Worm (Caenorhabditis elegans) whole organism, L1 larva: ENCODE data around the gene fbxa-63.
A peak's percentile ranks its signal among the peaks of the same experiment; 100 is the strongest.

Experiments
- C04F5.9 ChIP-seq: sonication (generic microtip); optimal IDR thresholded peaks from 2 replicates; lab custom pipeline; 2016; ENCODE audit warnings: missing genetic modification characterization, missing compliant biosample characterization
- C16A3.4 ChIP-seq: fragments of 150-350 bp; optimal IDR thresholded peaks from 2 replicates; lab custom pipeline; 2014; ENCODE audit warnings: missing biosample characterization, missing genetic modification characterization
- C34B4.2 ChIP-seq: sonication (generic microtip); optimal IDR thresholded peaks from 2 replicates; lab custom pipeline; 2017; ENCODE audit warnings: mild to moderate bottlenecking, missing genetic modification characterization, missing compliant biosample characterization
- Y116A8C.19 ChIP-seq: sonication (generic microtip); optimal IDR thresholded peaks from 2 replicates; lab custom pipeline; 2016; ENCODE audit warnings: missing compliant biosample characterization, missing genetic modification characterization, borderline replicate concordance
- aha-1 ChIP-seq: fragments of 150-350 bp; optimal IDR thresholded peaks from 2 replicates; lab custom pipeline; 2014; ENCODE audit warnings: missing biosample characterization, missing genetic modification characterization
- alr-1 ChIP-seq: fragments of 200-800 bp; sonication (Bioruptor generic); optimal IDR thresholded peaks from 2 replicates; lab custom pipeline; 2018; ENCODE audit warnings: borderline replicate concordance, mild to moderate bottlenecking, missing genetic modification characterization, missing compliant biosample characterization
- aly-2 ChIP-seq: fragments of 150-350 bp; optimal IDR thresholded peaks from 2 replicates; lab custom pipeline; 2014; ENCODE audit warnings: missing biosample characterization, missing genetic modification characterization
- ama-1 ChIP-seq: fragments of 150-350 bp; optimal IDR thresholded peaks from 2 replicates; lab custom pipeline; 2014
- blmp-1 ChIP-seq: fragments of 150-350 bp; optimal IDR thresholded peaks from 2 replicates; lab custom pipeline; 2014; ENCODE audit warnings: missing biosample characterization, missing genetic modification characterization
- ceh-63 ChIP-seq: fragments of 200-800 bp; sonication (Bioruptor generic); optimal IDR thresholded peaks from 2 replicates; lab custom pipeline; 2018; ENCODE audit warnings: mild to moderate bottlenecking, missing genetic modification characterization, missing compliant biosample characterization
- ceh-88 ChIP-seq: fragments of 200-800 bp; sonication (Bioruptor generic); IDR thresholded peaks from 2 replicates; pipeline ENCODE4 v1.3.6; 2022; ENCODE audit warnings: missing genetic modification characterization, missing compliant biosample characterization
- ceh-90 ChIP-seq: sonication (generic microtip); optimal IDR thresholded peaks from 2 replicates; lab custom pipeline; 2016; ENCODE audit warnings: missing genetic modification characterization, missing compliant biosample characterization
- dsc-1 ChIP-seq: sonication (generic microtip); optimal IDR thresholded peaks from 2 replicates; lab custom pipeline; 2016; ENCODE audit warnings: mild to moderate bottlenecking, missing genetic modification characterization, missing compliant biosample characterization
- efl-1 ChIP-seq, 4 experiments: fragments of 150-350 bp; optimal IDR thresholded peaks in 3 of 4; peaks in 1 of 4; 1 replicate in 1 of 4; 2 replicates in 3 of 4; lab custom pipeline; 2014; ENCODE audit warnings: missing biosample characterization in 2 of 4, missing genetic modification characterization in 2 of 4, missing genetic modification reagents in 2 of 4
- efl-3 ChIP-seq: fragments of 200-800 bp; sonication (Bioruptor generic); optimal IDR thresholded peaks from 2 replicates; lab custom pipeline; 2018; ENCODE audit warnings: mild to moderate bottlenecking, missing genetic modification characterization, missing compliant biosample characterization
- egl-13 ChIP-seq: sonication (generic microtip); optimal IDR thresholded peaks from 2 replicates; lab custom pipeline; 2016; ENCODE audit warnings: missing genotype, missing genetic modification reagents, missing genetic modification characterization, missing compliant biosample characterization
- ets-5 ChIP-seq: fragments of 200-800 bp; sonication (Bioruptor generic); IDR thresholded peaks from 2 replicates; pipeline ENCODE4 v1.3.6; 2022; ENCODE audit warnings: missing genetic modification characterization, missing compliant biosample characterization
- fkh-10 ChIP-seq: sonication (generic microtip); optimal IDR thresholded peaks from 2 replicates; lab custom pipeline; 2017; ENCODE audit warnings: missing biosample characterization, missing genetic modification reagents, missing genetic modification characterization
- fkh-8 ChIP-seq: sonication (generic microtip); optimal IDR thresholded peaks from 2 replicates; lab custom pipeline; 2016; ENCODE audit warnings: mild to moderate bottlenecking, missing genetic modification characterization, missing compliant biosample characterization
- fos-1 ChIP-seq: fragments of 150-350 bp; optimal IDR thresholded peaks from 2 replicates; lab custom pipeline; 2014; ENCODE audit warnings: missing biosample characterization, missing genetic modification characterization
- hlh-17 ChIP-seq: fragments of 200-800 bp; sonication (Bioruptor generic); optimal IDR thresholded peaks from 2 replicates; lab custom pipeline; 2018; ENCODE audit warnings: missing genetic modification characterization, mild to moderate bottlenecking, missing compliant biosample characterization, moderate library complexity, borderline replicate concordance
- hlh-4 ChIP-seq: sonication (generic microtip); optimal IDR thresholded peaks from 2 replicates; lab custom pipeline; 2016; ENCODE audit warnings: mild to moderate bottlenecking, missing genetic modification characterization, missing compliant biosample characterization
- hpl-2 ChIP-seq: fragments of 150-350 bp; optimal IDR thresholded peaks from 2 replicates; lab custom pipeline; 2014; ENCODE audit warnings: missing biosample characterization, missing genetic modification reagents, missing genetic modification characterization
- isw-1 ChIP-seq: fragments of 200-800 bp; sonication (Bioruptor generic); IDR thresholded peaks from 2 replicates; pipeline ENCODE4 v1.3.6; 2022; ENCODE audit warnings: missing genetic modification characterization, missing compliant biosample characterization
- jun-1 ChIP-seq: fragments of 150-350 bp; optimal IDR thresholded peaks from 2 replicates; lab custom pipeline; 2014; ENCODE audit warnings: missing biosample characterization, missing genetic modification reagents, missing genetic modification characterization
- lin-13 ChIP-seq: fragments of 150-350 bp; optimal IDR thresholded peaks from 2 replicates; lab custom pipeline; 2014; ENCODE audit warnings: missing biosample characterization, missing genetic modification reagents, missing genetic modification characterization
- lin-14 ChIP-seq: fragments of 200-800 bp; sonication (Bioruptor generic); optimal IDR thresholded peaks from 2 replicates; lab custom pipeline; 2018; ENCODE audit warnings: mild to moderate bottlenecking, missing genetic modification characterization, moderate library complexity, missing compliant biosample characterization
- lin-35 ChIP-seq, 2 experiments: fragments of 150-350 bp; optimal IDR thresholded peaks; 2 replicates each; lab custom pipeline; 2014; ENCODE audit warnings: missing biosample characterization in 2 of 2, missing genetic modification characterization in 2 of 2, missing genetic modification reagents in 2 of 2
- lin-39 ChIP-seq: fragments of 150-350 bp; optimal IDR thresholded peaks from 2 replicates; lab custom pipeline; 2014; ENCODE audit warnings: missing biosample characterization, missing genetic modification reagents, missing genetic modification characterization
- lir-3 ChIP-seq: sonication (generic microtip); optimal IDR thresholded peaks from 2 replicates; lab custom pipeline; 2016; ENCODE audit warnings: mild to moderate bottlenecking, missing genetic modification characterization, moderate library complexity, missing compliant biosample characterization; ENCODE audit not compliant: poor library complexity
- lsy-2 ChIP-seq, 2 experiments: fragments of 150-350 bp; optimal IDR thresholded peaks; 2 replicates each; lab custom pipeline; 2014; ENCODE audit warnings: missing biosample characterization in 2 of 2, missing genetic modification characterization in 2 of 2
- mdl-1 ChIP-seq, 2 experiments: fragments of 150-350 bp; optimal IDR thresholded peaks; 2 replicates each; lab custom pipeline; 2014 to 2017; ENCODE audit warnings: missing biosample characterization in 2 of 2, missing genetic modification characterization in 2 of 2, inconsistent platforms in 1 of 2
- mef-2 ChIP-seq: fragments of 150-350 bp; optimal IDR thresholded peaks from 2 replicates; lab custom pipeline; 2014; ENCODE audit warnings: missing biosample characterization, missing genetic modification characterization
- mep-1 ChIP-seq: fragments of 150-350 bp; optimal IDR thresholded peaks from 2 replicates; lab custom pipeline; 2014; ENCODE audit warnings: missing biosample characterization, missing genetic modification characterization
- nhr-19 ChIP-seq: fragments of 200-800 bp; sonication (Bioruptor generic); conservative IDR thresholded peaks from 2 replicates; pipeline ENCODE4 v1.3.6; 2022; ENCODE audit warnings: missing genetic modification characterization, missing compliant biosample characterization
- nhr-20 ChIP-seq: sonication (generic microtip); optimal IDR thresholded peaks from 2 replicates; lab custom pipeline; 2016; ENCODE audit warnings: mild to moderate bottlenecking, missing genetic modification characterization, missing compliant biosample characterization
- nhr-237 ChIP-seq: fragments of 150-350 bp; optimal IDR thresholded peaks from 2 replicates; lab custom pipeline; 2014; ENCODE audit warnings: missing biosample characterization, missing genetic modification characterization
- nhr-28 ChIP-seq: fragments of 150-350 bp; optimal IDR thresholded peaks from 2 replicates; lab custom pipeline; 2014; ENCODE audit warnings: missing biosample characterization, missing genetic modification characterization
- nhr-47 ChIP-seq: sonication (generic microtip); optimal IDR thresholded peaks from 2 replicates; lab custom pipeline; 2016; ENCODE audit warnings: mild to moderate bottlenecking, missing genetic modification characterization, moderate library complexity, missing compliant biosample characterization
- nhr-76 ChIP-seq: sonication (generic microtip); optimal IDR thresholded peaks from 2 replicates; lab custom pipeline; 2017; ENCODE audit warnings: missing biosample characterization, missing genetic modification characterization
- nhr-77 ChIP-seq: fragments of 150-350 bp; optimal IDR thresholded peaks from 2 replicates; lab custom pipeline; 2014; ENCODE audit warnings: missing biosample characterization, missing genetic modification characterization
- nhr-84 ChIP-seq: sonication (generic microtip); optimal IDR thresholded peaks from 2 replicates; lab custom pipeline; 2017; ENCODE audit warnings: missing biosample characterization, missing genetic modification characterization
- pqm-1 ChIP-seq: sonication (generic microtip); optimal IDR thresholded peaks from 3 replicates; lab custom pipeline; 2017; ENCODE audit warnings: missing biosample characterization, missing genetic modification characterization
- rnt-1 ChIP-seq: sonication (generic microtip); optimal IDR thresholded peaks from 2 replicates; lab custom pipeline; 2016; ENCODE audit warnings: mild to moderate bottlenecking, missing genetic modification characterization, moderate library complexity, missing compliant biosample characterization
- skn-1 ChIP-seq: fragments of 150-350 bp; optimal IDR thresholded peaks from 2 replicates; lab custom pipeline; 2014; ENCODE audit warnings: missing biosample characterization, missing genetic modification characterization
- snpc-4 ChIP-seq: fragments of 150-350 bp; optimal IDR thresholded peaks from 2 replicates; lab custom pipeline; 2014; ENCODE audit warnings: missing biosample characterization, missing genetic modification characterization
- snu-23 ChIP-seq: sonication (generic microtip); optimal IDR thresholded peaks from 2 replicates; lab custom pipeline; 2016; ENCODE audit warnings: missing genetic modification characterization, missing compliant biosample characterization
- sup-37 ChIP-seq: fragments of 200-800 bp; sonication (Bioruptor generic); optimal IDR thresholded peaks from 2 replicates; lab custom pipeline; 2018; ENCODE audit warnings: mild to moderate bottlenecking, missing genetic modification characterization, missing compliant biosample characterization
- swsn-7 ChIP-seq: sonication (generic microtip); optimal IDR thresholded peaks from 2 replicates; lab custom pipeline; 2016; ENCODE audit warnings: missing genetic modification characterization, missing compliant biosample characterization
- tlp-1 ChIP-seq: fragments of 150-350 bp; optimal IDR thresholded peaks from 2 replicates; lab custom pipeline; 2014; ENCODE audit warnings: missing biosample characterization, missing genetic modification characterization
- unc-30 ChIP-seq: sonication (generic microtip); optimal IDR thresholded peaks from 2 replicates; lab custom pipeline; 2017; ENCODE audit warnings: missing biosample characterization, missing genetic modification characterization
- xbp-1 ChIP-seq: sonication (generic microtip); optimal IDR thresholded peaks from 2 replicates; lab custom pipeline; 2016; ENCODE audit warnings: missing genetic modification characterization, missing compliant biosample characterization
- zip-4 ChIP-seq: fragments of 200-800 bp; sonication (Bioruptor generic); optimal IDR thresholded peaks from 2 replicates; lab custom pipeline; 2018; ENCODE audit warnings: mild to moderate bottlenecking, missing genetic modification characterization, moderate library complexity, missing compliant biosample characterization
- ztf-11 ChIP-seq, 2 experiments: sonication (generic microtip); optimal IDR thresholded peaks; 2 replicates each; lab custom pipeline; 2016 to 2017; ENCODE audit warnings: missing genetic modification characterization in 2 of 2, missing biosample characterization in 1 of 2, missing compliant biosample characterization in 1 of 2

Gene fbxa-63

ce11 chrIII:1243199-1243598 is at the start of gene fbxa-63:
Gene fbxa-63 (plus strand): TSS chrIII:1243508.
- TF ChIP-seq C04F5.9 (tag; lab: Kevin White, UChicago) (no peak), unc-30 (no peak), sup-37 (GFP tag; lab: Kevin White, UChicago) (no peak), lsy-2 (tag; optimal IDR thresholded peaks at IDR 0.05; lab: Kevin White, UChicago) (peak; percentile 30 to 64), isw-1 (no peak), lin-39 (tag; lab: Kevin White, UChicago) (no peak), lin-35 (GFP tag; optimal IDR thresholded peaks at IDR 0.05; lab: Kevin White, UChicago) (peak; percentile 26 to 47), mdl-1 (tag; optimal IDR thresholded peaks at IDR 0.05; lab: Kevin White, UChicago) (peak in 1 of 2 experiments; percentile 26), pqm-1 (tag; lab: Kevin White, UChicago) (no peak), nhr-28 (tag; lab: Kevin White, UChicago) (no peak), aly-2 (tag; lab: Kevin White, UChicago) (no peak), nhr-47 (tag; lab: Kevin White, UChicago) (peak; percentile 37), fkh-8 (tag; lab: Kevin White, UChicago) (no peak), zip-4 (GFP tag; lab: Kevin White, UChicago) (peak; percentile 2), mep-1 (tag; lab: Kevin White, UChicago) (no peak), efl-3 (GFP tag; lab: Kevin White, UChicago) (no peak), C16A3.4 (no peak), ceh-63 (no peak), ama-1 (lab: Kevin White, UChicago) (no peak), jun-1 (tag; lab: Kevin White, UChicago) (peak; percentile 28), hpl-2 (GFP tag; lab: Kevin White, UChicago) (no peak), mef-2 (tag; lab: Kevin White, UChicago) (no peak), C34B4.2 (tag; lab: Kevin White, UChicago) (no peak), ceh-90 (no peak), nhr-77 (tag; lab: Kevin White, UChicago) (no peak), lin-14 (GFP tag; lab: Kevin White, UChicago) (peak; percentile 61), snpc-4 (tag; lab: Kevin White, UChicago) (no peak), nhr-20 (no peak), lir-3 (no peak), nhr-84 (tag; lab: Kevin White, UChicago) (no peak), swsn-7 (tag; lab: Kevin White, UChicago) (peak; percentile 10), lin-13 (GFP tag; lab: Kevin White, UChicago) (peak; percentile 20), nhr-19 (GFP tag; lab: Robert Waterston, UW) (no peak), nhr-237 (tag; lab: Kevin White, UChicago) (no peak), egl-13 (tag; lab: Kevin White, UChicago) (no peak), xbp-1 (tag; lab: Kevin White, UChicago) (no peak), fkh-10 (GFP tag; lab: Kevin White, UChicago) (no peak), ceh-88 (GFP tag; lab: Robert Waterston, UW) (no peak), alr-1 (tag; lab: Kevin White, UChicago) (no peak), aha-1 (tag; lab: Kevin White, UChicago) (no peak), hlh-17 (GFP tag; lab: Kevin White, UChicago) (no peak), skn-1 (peak; percentile 81), ztf-11 (tag; optimal IDR thresholded peaks at IDR 0.05; lab: Kevin White, UChicago) (no peak), dsc-1 (tag; lab: Kevin White, UChicago) (no peak), blmp-1 (tag; lab: Kevin White, UChicago) (no peak), rnt-1 (tag; lab: Kevin White, UChicago) (no peak), tlp-1 (no peak), hlh-4 (tag; lab: Kevin White, UChicago) (no peak), fos-1 (no peak), snu-23 (GFP tag; lab: Kevin White, UChicago) (peak; percentile 27), Y116A8C.19 (tag; lab: Kevin White, UChicago) (no peak), nhr-76 (no peak), efl-1 (optimal IDR thresholded peaks at IDR 0.05; lab: Kevin White, UChicago) (peak; percentile 49 to 64), efl-1 (GFP tag; optimal IDR thresholded peaks at IDR 0.05 in 1 of 2; lab: Kevin White, UChicago) (peak; percentile 26 to 92), ets-5 (no peak)
